Fruit fly (Drosophila melanogaster): ENCODE measurements around the gene Flo2.

The Flo2 gene

dm6 chrX:14923277-14924019 is 84.3 kb downstream of the Flo2 start, which contains the start of gene CG9503:
CG9503 (minus strand) TSS chrX:14923493.
- TF ChIP-seq Hnf4 (GFP tag; optimal IDR thresholded peaks at IDR 0.05): no peak
- TF ChIP-seq CG9705 (GFP tag; optimal IDR thresholded peaks at IDR 0.05): no peak
- TF ChIP-seq Sp1 (GFP tag; optimal IDR thresholded peaks at IDR 0.05): peak; percentile 10
- TF ChIP-seq OdsH (GFP tag; optimal IDR thresholded peaks at IDR 0.05): no peak
- TF ChIP-seq psq (GFP tag; optimal IDR thresholded peaks at IDR 0.05): peak; percentile 42
- no peak for TF ChIP-seq CG32264 (GFP tag; optimal IDR thresholded peaks at IDR 0.05)
- TF ChIP-seq N (GFP tag; optimal IDR thresholded peaks at IDR 0.05): no peak

DNA sequence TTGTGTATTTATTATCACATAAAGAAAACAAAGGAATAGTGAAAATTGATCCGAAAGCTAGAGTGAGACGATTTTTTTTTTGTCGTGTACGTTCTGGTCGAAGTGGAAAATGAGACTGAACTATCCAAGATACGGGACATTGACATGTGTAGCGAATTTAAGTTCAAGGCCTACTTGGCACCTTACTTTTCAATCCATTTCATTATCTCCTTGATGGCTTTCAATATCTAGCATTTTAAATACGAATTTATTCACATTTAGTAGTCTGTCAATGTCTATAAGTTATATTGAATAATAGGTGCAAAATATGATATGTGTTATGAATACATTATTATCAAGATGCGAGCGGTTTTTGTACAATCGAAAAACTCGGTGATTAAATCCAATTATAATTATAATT is 89.7 kb downstream of the Flo2 start, which contains the start of gene CG32591:
Gene CG32591, minus strand, starts transcription at position 101 of the 400 bp plus-strand sequence.
- TF ChIP-seq rgr (GFP tag; optimal IDR thresholded peaks at IDR 0.05) (no peak), ey (GFP tag; optimal IDR thresholded peaks at IDR 0.05) (no peak), OdsH (GFP tag; optimal IDR thresholded peaks at IDR 0.05) (no peak), br (GFP tag; optimal IDR thresholded peaks at IDR 0.05) (no peak), Myc (optimal IDR thresholded peaks at IDR 0.05) (no peak), GATAd (GFP tag; optimal IDR thresholded peaks at IDR 0.05) (no peak), brk (GFP tag; optimal IDR thresholded peaks at IDR 0.05) (no peak), dl (GFP tag; optimal IDR thresholded peaks at IDR 0.05; ENCODE audit: insufficient read depth in 1 of 2, partially characterized antibody in 2 of 2) (no peak), CG32264 (GFP tag; optimal IDR thresholded peaks at IDR 0.05) (no peak), lola (GFP tag; optimal IDR thresholded peaks at IDR 0.05) (no peak), tai (GFP tag; optimal IDR thresholded peaks at IDR 0.05) (no peak), Hr78 (GFP tag; optimal IDR thresholded peaks at IDR 0.05) (no peak), usp (GFP tag; optimal IDR thresholded peaks at IDR 0.05) (no peak), Mio (GFP tag; optimal IDR thresholded peaks at IDR 0.05) (no peak), dsf (GFP tag; optimal IDR thresholded peaks at IDR 0.05; ENCODE audit: borderline replicate concordance) (no peak), woc (GFP tag; optimal IDR thresholded peaks at IDR 0.05) (no peak)

- TF ChIP-seq N (GFP tag; optimal IDR thresholded peaks at IDR 0.05) (no peak), psq (GFP tag; optimal IDR thresholded peaks at IDR 0.05) (no peak), Dfd (GFP tag; optimal IDR thresholded peaks at IDR 0.05) (no peak), HLH106 (tag; optimal IDR thresholded peaks at IDR 0.05) (no peak), OdsH (GFP tag; optimal IDR thresholded peaks at IDR 0.05) (no peak), Vsx2 (GFP tag; optimal IDR thresholded peaks at IDR 0.05; ENCODE audit: partially characterized antibody) (no peak), Hnf4 (GFP tag; optimal IDR thresholded peaks at IDR 0.05) (no peak), rgr (GFP tag; optimal IDR thresholded peaks at IDR 0.05) (no peak), dl (GFP tag; optimal IDR thresholded peaks at IDR 0.05; ENCODE audit: insufficient read depth in 1 of 2, partially characterized antibody in 2 of 2) (no peak), brk (GFP tag; optimal IDR thresholded peaks at IDR 0.05) (no peak), foxo (GFP tag; optimal IDR thresholded peaks at IDR 0.05) (no peak), dsf (GFP tag; optimal IDR thresholded peaks at IDR 0.05; ENCODE audit: borderline replicate concordance) (no peak), lola (GFP tag; optimal IDR thresholded peaks at IDR 0.05) (no peak), Abd-B (GFP tag; optimal IDR thresholded peaks at IDR 0.05) (no peak), ey (GFP tag; optimal IDR thresholded peaks at IDR 0.05) (no peak), Sp1 (GFP tag; optimal IDR thresholded peaks at IDR 0.05) (no peak), Mio (GFP tag; optimal IDR thresholded peaks at IDR 0.05) (no peak), usp (GFP tag; optimal IDR thresholded peaks at IDR 0.05) (no peak)
These were observed 90.6 kb downstream of the Flo2 start for dm6 chrX:14929813-14930212.

DNA sequence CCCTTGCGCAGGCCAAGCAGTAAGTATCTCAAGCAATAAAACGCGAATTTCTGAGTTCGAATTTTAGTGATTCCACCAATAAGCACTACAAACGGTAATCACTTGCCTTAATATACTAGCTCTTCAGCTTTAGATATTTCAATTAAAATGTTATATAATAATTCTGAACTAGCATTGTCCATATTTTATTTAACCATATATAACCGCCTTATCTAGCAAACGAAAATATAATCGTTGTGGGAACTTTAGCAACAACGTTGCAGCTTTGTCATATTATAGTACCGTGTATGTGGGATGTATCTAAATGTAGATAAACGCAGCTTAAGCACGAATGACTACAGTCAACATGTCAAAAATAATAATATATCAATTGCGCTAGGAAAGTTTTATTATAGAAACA is 92.1 kb downstream of the Flo2 start:
- TF ChIP-seq foxo (GFP tag; optimal IDR thresholded peaks at IDR 0.05): no peak
- no peak for TF ChIP-seq fru (GFP tag; optimal IDR thresholded peaks at IDR 0.05)
- no peak for TF ChIP-seq rgr (GFP tag; optimal IDR thresholded peaks at IDR 0.05)
- TF ChIP-seq N (GFP tag; optimal IDR thresholded peaks at IDR 0.05): no peak
- no peak for TF ChIP-seq Hr83 (GFP tag; optimal IDR thresholded peaks at IDR 0.05; ENCODE audit: poor library complexity, severe bottlenecking)
- no peak for TF ChIP-seq Dif (GFP tag; optimal IDR thresholded peaks at IDR 0.05; ENCODE audit: partially characterized antibody)
- no peak for TF ChIP-seq CG32264 (GFP tag; optimal IDR thresholded peaks at IDR 0.05)
- TF ChIP-seq h (GFP tag; optimal IDR thresholded peaks at IDR 0.05): no peak
- TF ChIP-seq Rel (GFP tag; optimal IDR thresholded peaks at IDR 0.05): no peak
- no peak for TF ChIP-seq Rel (tag; optimal IDR thresholded peaks at IDR 0.05)
- TF ChIP-seq Myc (optimal IDR thresholded peaks at IDR 0.05): no peak
- TF ChIP-seq dsf (GFP tag; optimal IDR thresholded peaks at IDR 0.05; ENCODE audit: borderline replicate concordance): no peak
- no peak for TF ChIP-seq lola (GFP tag; optimal IDR thresholded peaks at IDR 0.05)
- no peak for TF ChIP-seq CrebA (GFP tag; optimal IDR thresholded peaks at IDR 0.05; ENCODE audit: borderline replicate concordance)
- no peak for TF ChIP-seq dmrt93B (GFP tag; optimal IDR thresholded peaks at IDR 0.05)
- TF ChIP-seq HLH106 (tag; optimal IDR thresholded peaks at IDR 0.05): no peak
- no peak for TF ChIP-seq usp (GFP tag; optimal IDR thresholded peaks at IDR 0.05)
